Fruit fly (Drosophila melanogaster) whole organism, wandering third instar larva: ENCODE results near the gene CG43062.

ENCODE experiments used
- Abd-B ChIP-seq: fragments of >200 bp; optimal IDR thresholded peaks from 2 replicates; lab custom pipeline; 2017; ENCODE audit warnings: missing biosample characterization, missing genetic modification characterization
- CrebA ChIP-seq: fragments of 200-800 bp; sonication (Bioruptor generic); optimal IDR thresholded peaks from 2 replicates; lab custom pipeline; 2016; ENCODE audit warnings: missing biosample characterization, mild to moderate bottlenecking, missing genetic modification characterization, borderline replicate concordance
- Hnf4 ChIP-seq: fragments of 200-800 bp; sonication (Bioruptor generic); optimal IDR thresholded peaks from 2 replicates; lab custom pipeline; 2016; ENCODE audit warnings: missing biosample characterization, mild to moderate bottlenecking, missing genetic modification characterization
- Hr83 ChIP-seq: fragments of 200-300 bp; sonication (Bioruptor generic); optimal IDR thresholded peaks from 2 replicates; lab custom pipeline; 2016; ENCODE audit warnings: missing biosample characterization, mild to moderate bottlenecking, missing genetic modification characterization, moderate library complexity; ENCODE audit not compliant: poor library complexity, severe bottlenecking
- Mio ChIP-seq: sonication (Bioruptor generic); optimal IDR thresholded peaks from 2 replicates; lab custom pipeline; 2016; ENCODE audit warnings: missing biosample characterization, missing genetic modification characterization
- br ChIP-seq: fragments of 200-800 bp; sonication (Bioruptor generic); optimal IDR thresholded peaks from 2 replicates; lab custom pipeline; 2016; ENCODE audit warnings: missing biosample characterization, missing genetic modification characterization
- brk ChIP-seq: fragments of 200-800 bp; sonication (Bioruptor generic); optimal IDR thresholded peaks from 2 replicates; lab custom pipeline; 2016; ENCODE audit warnings: missing biosample characterization, mild to moderate bottlenecking, missing genetic modification characterization
- dl ChIP-seq, 2 experiments: fragments of 175-275, 200-275 bp in 1 of 2; fragments of 200-275 bp in 1 of 2; sonication (Bioruptor generic); optimal IDR thresholded peaks; lab custom pipeline; 2018; ENCODE audit warnings: mild to moderate bottlenecking in 2 of 2, missing biosample characterization in 2 of 2, missing genetic modification characterization in 2 of 2, moderate library complexity in 2 of 2; ENCODE audit not compliant: partially characterized antibody in 2 of 2, insufficient read depth in 1 of 2
- dsf ChIP-seq: sonication (Bioruptor generic); optimal IDR thresholded peaks from 2 replicates; lab custom pipeline; 2016; ENCODE audit warnings: missing biosample characterization, missing genetic modification characterization, borderline replicate concordance
- h ChIP-seq: fragments of 200-800 bp; sonication (Bioruptor generic); optimal IDR thresholded peaks from 3 replicates; lab custom pipeline; 2016; ENCODE audit warnings: missing biosample characterization, mild to moderate bottlenecking, missing genetic modification characterization
- pan ChIP-seq: fragments of >200 bp; optimal IDR thresholded peaks from 2 replicates; lab custom pipeline; 2017
- psq ChIP-seq: fragments of 200-800 bp; sonication (Bioruptor generic); optimal IDR thresholded peaks from 3 replicates; lab custom pipeline; 2017; ENCODE audit warnings: missing biosample characterization, mild to moderate bottlenecking, missing genetic modification characterization, moderate library complexity
- tai ChIP-seq: sonication (Bioruptor generic); optimal IDR thresholded peaks from 2 replicates; lab custom pipeline; 2016; ENCODE audit warnings: missing biosample characterization, missing genetic modification characterization

- TF ChIP-seq Hnf4 (GFP tag; lab: Kevin White, UChicago) = no peak
- no peak for TF ChIP-seq br
- no peak for TF ChIP-seq pan (lab: Kevin White, UChicago)
- TF ChIP-seq psq (GFP tag; lab: Kevin White, UChicago) = no peak
- no peak for TF ChIP-seq h (GFP tag; lab: Kevin White, UChicago)
- TF ChIP-seq CrebA (GFP tag; lab: Kevin White, UChicago) = no peak
- TF ChIP-seq dsf (GFP tag; lab: Kevin White, UChicago) = no peak
- TF ChIP-seq Hr83 (GFP tag; lab: Kevin White, UChicago) = no peak
- TF ChIP-seq brk (GFP tag; lab: Kevin White, UChicago) = no peak
- TF ChIP-seq dl (GFP tag; optimal IDR thresholded peaks at IDR 0.05; lab: Kevin White, UChicago; ENCODE audit: insufficient read depth in 1 of 2, partially characterized antibody in 2 of 2) = peak; percentile 37 to 56
- no peak for TF ChIP-seq Abd-B (GFP tag; lab: Kevin White, UChicago)
- no peak for TF ChIP-seq Mio (GFP tag; lab: Kevin White, UChicago)
- TF ChIP-seq tai (GFP tag; lab: Kevin White, UChicago) = no peak
These were observed 23.3 kb downstream of the CG43062 start for dm6 chr3R:11773325-11773998.
